Fruit fly (Drosophila melanogaster): Measurements from ENCODE around the gene Ero1L.

DNA sequence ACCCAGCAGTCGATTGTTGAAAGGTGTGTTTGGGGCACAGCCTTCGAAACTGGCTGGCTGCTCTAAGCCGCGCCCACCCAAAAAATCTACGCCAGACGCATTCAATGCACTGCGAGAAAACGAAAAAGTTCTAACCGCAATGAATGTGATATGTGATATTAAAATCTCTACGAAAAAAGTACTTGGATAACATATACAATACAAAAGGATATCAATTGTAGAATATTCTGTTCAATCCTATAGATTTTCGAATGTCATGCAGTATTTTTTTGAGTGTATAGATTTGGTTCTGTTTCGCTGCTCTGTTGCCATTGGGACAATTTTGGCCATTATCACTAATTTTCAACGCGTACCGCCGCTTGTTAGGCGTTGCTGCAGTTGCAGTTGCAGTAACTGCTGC, 39.5 kb downstream of the Ero1L start:
- no peak for TF ChIP-seq CG8478 (optimal IDR thresholded peaks at IDR 0.05)
- no peak for TF ChIP-seq CTCF (optimal IDR thresholded peaks at IDR 0.05)

Data from S2 (cell line).